Worm (Caenorhabditis elegans) whole organism, late embryonic: ENCODE data around the gene mrps-16.

Experiments
- elt-2 ChIP-seq: sonication (generic microtip); optimal IDR thresholded peaks from 2 replicates; lab custom pipeline; 2016; ENCODE audit warnings: missing genetic modification reagents, missing genetic modification characterization, missing compliant biosample characterization
- elt-4 ChIP-seq: sonication (generic microtip); optimal IDR thresholded peaks from 2 replicates; lab custom pipeline; 2016; ENCODE audit warnings: missing genetic modification characterization, missing compliant biosample characterization
- pha-4 ChIP-seq: fragments of 150-350 bp; optimal IDR thresholded peaks from 2 replicates; lab custom pipeline; 2018; ENCODE audit warnings: missing biosample characterization, missing genetic modification reagents, missing genetic modification characterization

ce11 chrII:5449219-5449618 is 25.0 kb upstream of the mrps-16 start:
- no peak for TF ChIP-seq elt-4 (tag; lab: Kevin White, UChicago)
- TF ChIP-seq pha-4, result no peak
- TF ChIP-seq elt-2 (tag; lab: Kevin White, UChicago), result no peak
